Worm (Caenorhabditis elegans) whole organism, early embryonic: ENCODE results near the gene pdtf-1.

Source experiments
- F13C5.2 ChIP-seq: sonication (generic microtip); optimal IDR thresholded peaks from 2 replicates; lab custom pipeline; 2017; ENCODE audit warnings: mild to moderate bottlenecking, missing genetic modification characterization, inconsistent platforms, missing compliant biosample characterization
- ama-1 ChIP-seq: fragments of 150-350 bp; optimal IDR thresholded peaks from 2 replicates; lab custom pipeline; 2014
- ceh-36 ChIP-seq: sonication (generic microtip); optimal IDR thresholded peaks from 2 replicates; lab custom pipeline; 2016; ENCODE audit warnings: missing genetic modification characterization, inconsistent platforms, missing compliant biosample characterization
- ets-7 ChIP-seq: sonication (generic microtip); optimal IDR thresholded peaks from 2 replicates; lab custom pipeline; 2016; ENCODE audit warnings: missing genotype, missing genetic modification characterization, missing compliant biosample characterization
- hnd-1 ChIP-seq: sonication (generic microtip); optimal IDR thresholded peaks from 2 replicates; lab custom pipeline; 2016; ENCODE audit warnings: missing genetic modification characterization, missing compliant biosample characterization
- sea-1 ChIP-seq: fragments of 200-800 bp; sonication (Bioruptor generic); conservative IDR thresholded peaks from 2 replicates; pipeline ENCODE4 v1.3.6; 2022; ENCODE audit warnings: missing genetic modification characterization, missing compliant biosample characterization
- tbx-11 ChIP-seq: fragments of 200-800 bp; sonication (Bioruptor generic); IDR thresholded peaks from 2 replicates; pipeline ENCODE4 v1.3.6; 2022; ENCODE audit warnings: missing genetic modification characterization, missing compliant biosample characterization

DNA sequence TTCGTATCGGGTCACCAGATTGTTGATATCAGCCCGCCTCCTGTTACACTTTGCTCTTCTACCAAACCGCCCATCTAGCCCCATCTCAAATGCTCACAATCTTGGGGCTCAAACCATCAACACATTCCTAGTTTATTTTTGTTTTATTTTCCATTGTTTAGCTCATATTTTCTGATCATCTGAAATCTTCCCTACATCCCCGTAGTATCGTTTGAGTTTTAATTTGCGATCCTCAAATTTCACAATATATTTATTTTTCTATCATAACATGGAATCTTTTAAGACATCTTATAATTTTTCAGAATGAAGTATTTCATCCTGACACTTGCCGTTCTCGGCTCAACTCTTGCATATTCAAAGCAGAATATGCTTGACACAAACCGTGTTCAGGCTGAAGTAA lies 44.0 kb downstream of the pdtf-1 start, which contains the start of gene spp-10:
- TF ChIP-seq ets-7 (no peak), ama-1 (lab: Kevin White, UChicago) (no peak), hnd-1 (tag; lab: Kevin White, UChicago) (no peak), tbx-11 (no peak), sea-1 (GFP tag; lab: Robert Waterston, UW) (no peak), F13C5.2 (tag; lab: Kevin White, UChicago) (no peak), ceh-36 (tag; lab: Kevin White, UChicago) (no peak)
